Worm (Caenorhabditis elegans) whole organism, L2 larva: Measurements from ENCODE around the gene rpl-10.

Experiments
- C34F6.9 ChIP-seq: fragments of 150-350 bp; optimal IDR thresholded peaks from 2 replicates; lab custom pipeline; 2014; ENCODE audit warnings: missing biosample characterization, missing genetic modification characterization
- F13H6.1 ChIP-seq: sonication (generic microtip); optimal IDR thresholded peaks from 2 replicates; lab custom pipeline; 2016; ENCODE audit warnings: missing genetic modification characterization, missing compliant biosample characterization
- R02D3.7 ChIP-seq: fragments of 150-350 bp; optimal IDR thresholded peaks from 2 replicates; lab custom pipeline; 2014; ENCODE audit warnings: missing biosample characterization, missing genetic modification characterization
- Y55F3AM.14 ChIP-seq: fragments of 200-800 bp; sonication (Bioruptor generic); optimal IDR thresholded peaks from 2 replicates; lab custom pipeline; 2018; ENCODE audit warnings: mild to moderate bottlenecking, missing genetic modification characterization, missing compliant biosample characterization
- ZK546.5 ChIP-seq: sonication (generic microtip); optimal IDR thresholded peaks from 2 replicates; lab custom pipeline; 2017; ENCODE audit warnings: missing biosample characterization, missing genetic modification characterization
- aly-2 ChIP-seq: fragments of 150-350 bp; optimal IDR thresholded peaks from 2 replicates; lab custom pipeline; 2014; ENCODE audit warnings: missing biosample characterization, missing genetic modification characterization
- blmp-1 ChIP-seq: sonication (generic microtip); optimal IDR thresholded peaks from 2 replicates; lab custom pipeline; 2017; ENCODE audit warnings: missing genetic modification characterization, mild to moderate bottlenecking, missing compliant biosample characterization, antibody characterized with exemption, moderate library complexity; ENCODE audit not compliant: insufficient read depth
- ceh-16 ChIP-seq: fragments of 150-350 bp; optimal IDR thresholded peaks from 2 replicates; lab custom pipeline; 2014; ENCODE audit warnings: missing biosample characterization, missing genetic modification characterization
- crh-2 ChIP-seq: sonication (generic microtip); optimal IDR thresholded peaks from 2 replicates; lab custom pipeline; 2017; ENCODE audit warnings: missing biosample characterization, missing genetic modification characterization
- egl-27 ChIP-seq: sonication (generic microtip); optimal IDR thresholded peaks from 3 replicates; lab custom pipeline; 2017; ENCODE audit warnings: missing biosample characterization, missing genetic modification reagents, missing genetic modification characterization
- elt-1 ChIP-seq: fragments of 150-350 bp; optimal IDR thresholded peaks from 2 replicates; lab custom pipeline; 2014; ENCODE audit warnings: missing biosample characterization, missing genetic modification characterization
- fos-1 ChIP-seq: fragments of 150-350 bp; optimal IDR thresholded peaks from 2 replicates; lab custom pipeline; 2014; ENCODE audit warnings: missing biosample characterization, missing genetic modification characterization
- gmeb-1 ChIP-seq: fragments of 150-350 bp; optimal IDR thresholded peaks from 2 replicates; lab custom pipeline; 2014; ENCODE audit warnings: missing biosample characterization, missing genetic modification characterization
- lin-11 ChIP-seq: fragments of 150-350 bp; sonication (generic microtip); optimal IDR thresholded peaks from 2 replicates; lab custom pipeline; 2014; ENCODE audit warnings: missing biosample characterization, missing genetic modification characterization, inconsistent platforms, mixed read lengths
- lin-13 ChIP-seq: fragments of 150-350 bp; optimal IDR thresholded peaks from 2 replicates; lab custom pipeline; 2014; ENCODE audit warnings: missing biosample characterization, missing genetic modification reagents, missing genetic modification characterization
- lsy-2 ChIP-seq, 2 experiments: fragments of 150-350 bp in 1 of 2; sonication (generic microtip) in 1 of 2; optimal IDR thresholded peaks; 2 replicates each; lab custom pipeline; 2014 to 2017; ENCODE audit warnings: missing biosample characterization in 2 of 2, missing genetic modification characterization in 2 of 2
- mab-5 ChIP-seq: fragments of 150-350 bp; optimal IDR thresholded peaks from 2 replicates; lab custom pipeline; 2014; ENCODE audit warnings: missing biosample characterization, missing genetic modification characterization
- mdl-1 ChIP-seq, 2 experiments: fragments of 150-350 bp in 1 of 2; sonication (generic microtip) in 1 of 2; optimal IDR thresholded peaks; 2 replicates each; lab custom pipeline; 2017; ENCODE audit warnings: missing biosample characterization in 2 of 2, missing genetic modification characterization in 2 of 2
- nhr-10 ChIP-seq: sonication (generic microtip); optimal IDR thresholded peaks from 2 replicates; lab custom pipeline; 2017; ENCODE audit warnings: missing biosample characterization, missing genetic modification characterization
- nhr-11 ChIP-seq: fragments of 150-350 bp; optimal IDR thresholded peaks from 2 replicates; lab custom pipeline; 2014; ENCODE audit warnings: missing biosample characterization, missing genetic modification characterization
- nhr-12 ChIP-seq: fragments of 150-350 bp; optimal IDR thresholded peaks from 2 replicates; lab custom pipeline; 2014; ENCODE audit warnings: missing biosample characterization, missing genetic modification characterization
- nhr-129 ChIP-seq: fragments of 150-350 bp; optimal IDR thresholded peaks from 2 replicates; lab custom pipeline; 2014; ENCODE audit warnings: missing biosample characterization, missing genetic modification characterization
- nhr-21 ChIP-seq: fragments of 150-350 bp; optimal IDR thresholded peaks from 2 replicates; lab custom pipeline; 2014; ENCODE audit warnings: missing biosample characterization, missing genetic modification characterization
- nhr-23 ChIP-seq: fragments of 150-350 bp; optimal IDR thresholded peaks from 2 replicates; lab custom pipeline; 2014; ENCODE audit warnings: missing biosample characterization, missing genetic modification reagents, missing genetic modification characterization
- nhr-237 ChIP-seq: fragments of 150-350 bp; optimal IDR thresholded peaks from 2 replicates; lab custom pipeline; 2014; ENCODE audit warnings: missing biosample characterization, missing genetic modification characterization
- nhr-25 ChIP-seq: fragments of 150-350 bp; sonication (generic microtip); optimal IDR thresholded peaks from 3 replicates; lab custom pipeline; 2014; ENCODE audit warnings: missing biosample characterization, missing genetic modification characterization
- nhr-6 ChIP-seq: fragments of 150-350 bp; optimal IDR thresholded peaks from 2 replicates; lab custom pipeline; 2014; ENCODE audit warnings: missing biosample characterization, missing genetic modification characterization
- nhr-77 ChIP-seq: fragments of 150-350 bp; optimal IDR thresholded peaks from 2 replicates; lab custom pipeline; 2014; ENCODE audit warnings: missing biosample characterization, missing genetic modification characterization
- peb-1 ChIP-seq: fragments of 150-350 bp; optimal IDR thresholded peaks from 2 replicates; lab custom pipeline; 2014; ENCODE audit warnings: missing biosample characterization, missing genetic modification characterization
- sem-4 ChIP-seq: fragments of 150-350 bp; optimal IDR thresholded peaks from 2 replicates; lab custom pipeline; 2014; ENCODE audit warnings: missing biosample characterization, missing genetic modification reagents, missing genetic modification characterization
- skn-1 ChIP-seq: sonication (generic microtip); optimal IDR thresholded peaks from 2 replicates; lab custom pipeline; 2017; ENCODE audit warnings: missing biosample characterization, missing genetic modification characterization
- sma-3 ChIP-seq: sonication (generic microtip); optimal IDR thresholded peaks from 2 replicates; lab custom pipeline; 2016; ENCODE audit warnings: missing genetic modification reagents, missing genetic modification characterization, missing compliant biosample characterization
- sma-9 ChIP-seq, 2 experiments: fragments of 150-350 bp in 1 of 2; sonication (generic microtip) in 1 of 2; optimal IDR thresholded peaks; 2 replicates each; lab custom pipeline; 2014 to 2016; ENCODE audit warnings: missing genetic modification characterization in 2 of 2, mild to moderate bottlenecking in 1 of 2, missing biosample characterization in 1 of 2, missing compliant biosample characterization in 1 of 2, missing genetic modification reagents in 1 of 2, moderate library complexity in 1 of 2
- snpc-4 ChIP-seq: fragments of 150-350 bp; optimal IDR thresholded peaks from 2 replicates; lab custom pipeline; 2014; ENCODE audit warnings: missing biosample characterization, missing genetic modification characterization
- unc-39 ChIP-seq: fragments of 150-350 bp; optimal IDR thresholded peaks from 2 replicates; lab custom pipeline; 2014; ENCODE audit warnings: missing biosample characterization, missing genetic modification characterization
- unc-55 ChIP-seq: fragments of 150-350 bp; sonication (generic microtip); optimal IDR thresholded peaks from 3 replicates; lab custom pipeline; 2014; ENCODE audit warnings: missing biosample characterization, missing genetic modification reagents, missing genetic modification characterization
- unc-62 ChIP-seq: fragments of 150-350 bp; optimal IDR thresholded peaks from 2 replicates; lab custom pipeline; 2014; ENCODE audit warnings: missing biosample characterization, missing genetic modification reagents, missing genetic modification characterization
- zag-1 ChIP-seq: fragments of 150-350 bp; optimal IDR thresholded peaks from 2 replicates; lab custom pipeline; 2014; ENCODE audit warnings: missing biosample characterization, missing genetic modification characterization
- ztf-1 ChIP-seq: fragments of 200-800 bp; sonication (Bioruptor generic); conservative IDR thresholded peaks from 2 replicates; pipeline ENCODE4 v1.3.6; 2022; ENCODE audit warnings: missing genetic modification characterization, missing compliant biosample characterization
- ztf-11 ChIP-seq: sonication (generic microtip); optimal IDR thresholded peaks from 2 replicates; lab custom pipeline; 2017; ENCODE audit warnings: missing biosample characterization, missing genetic modification characterization
- ztf-4 ChIP-seq: fragments of 150-350 bp; optimal IDR thresholded peaks from 2 replicates; lab custom pipeline; 2014; ENCODE audit warnings: missing biosample characterization, missing genetic modification characterization

The rpl-10 gene

DNA sequence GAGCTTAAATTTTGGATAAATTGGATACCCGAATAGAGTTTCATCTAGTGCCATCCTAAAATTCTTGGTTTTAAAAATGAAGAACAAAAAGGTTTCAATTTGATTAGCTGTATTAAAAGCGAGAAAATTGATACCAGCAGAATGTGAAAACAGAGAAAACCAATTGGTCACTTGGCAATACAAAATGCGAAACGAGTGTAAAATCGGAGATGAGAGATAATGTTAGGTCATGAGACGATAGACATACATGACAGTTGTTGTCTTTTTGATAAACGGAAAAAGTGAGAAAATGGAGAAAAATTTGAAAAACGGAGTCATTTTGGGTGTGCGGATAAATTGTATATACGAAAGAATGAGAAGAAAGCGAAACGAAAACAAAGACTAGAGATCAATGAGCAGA is 38.7 kb upstream of the rpl-10 start, which contains the start of gene sfxn-5 (continued):
- TF ChIP-seq unc-39 (tag; lab: Kevin White, UChicago) (no peak), sma-3 (no peak), nhr-11 (tag; lab: Kevin White, UChicago) (no peak), unc-62 (GFP tag; lab: Kevin White, UChicago) (no peak), unc-55 (no peak), blmp-1 (tag; lab: Kevin White, UChicago) (peak; percentile 42), nhr-77 (tag; lab: Kevin White, UChicago) (no peak), crh-2 (tag; lab: Kevin White, UChicago) (peak; percentile 10), ztf-4 (tag; lab: Kevin White, UChicago) (no peak), ceh-16 (no peak), F13H6.1 (tag; lab: Kevin White, UChicago) (peak; percentile 33), nhr-237 (tag; lab: Kevin White, UChicago) (no peak), ztf-1 (no peak), R02D3.7 (no peak)

DNA sequence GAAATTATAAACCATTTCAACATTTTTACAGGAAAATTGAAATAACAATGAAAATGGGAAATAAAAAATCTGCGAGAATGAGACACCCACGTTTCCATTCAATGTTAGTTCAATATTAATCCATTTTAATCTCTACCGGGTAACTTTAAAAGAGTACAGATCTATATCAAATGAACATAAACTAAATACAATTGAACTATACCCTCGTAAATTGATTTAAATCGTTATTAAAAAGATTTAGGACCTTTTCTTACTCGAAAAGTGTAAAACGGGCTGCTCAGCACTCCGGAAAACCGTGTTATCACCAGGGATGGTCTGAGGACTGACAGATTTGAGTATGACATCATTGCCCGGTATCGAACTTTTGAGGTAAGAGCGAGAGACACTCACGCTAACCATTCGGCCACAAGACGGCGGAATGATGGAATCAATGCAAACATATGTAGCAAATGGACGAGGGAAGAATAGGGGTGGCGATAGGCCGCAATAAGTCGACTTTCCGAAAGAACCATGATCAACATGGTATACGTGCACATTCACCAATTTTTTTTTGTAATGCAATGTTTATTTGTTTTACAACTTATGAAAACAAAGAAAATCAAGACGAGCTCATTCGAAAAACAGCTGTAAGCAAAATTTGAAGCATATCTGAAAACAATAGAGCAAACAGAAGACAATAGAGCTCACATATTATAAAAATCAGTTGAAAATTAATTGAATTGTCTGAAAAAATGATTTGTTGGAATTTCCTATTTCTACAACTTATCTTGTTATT is 36.6 kb upstream of the rpl-10 start, which contains the start of the genes chst-1 and C41C4.9:
Gene chst-1, minus strand, starts transcription at position 51 of the 775 bp plus-strand sequence.
Gene C41C4.9, plus strand, starts transcription at position 725 of the 775 bp plus-strand sequence.
- TF ChIP-seq crh-2 (tag; lab: Kevin White, UChicago) (peak; percentile 13), nhr-11 (tag; lab: Kevin White, UChicago) (peak; percentile 78), nhr-6 (no peak), Y55F3AM.14 (GFP tag; lab: Kevin White, UChicago) (peak; percentile 72), blmp-1 (tag; lab: Kevin White, UChicago) (peak; percentile 18), nhr-21 (tag; lab: Kevin White, UChicago) (peak; percentile 65), mab-5 (tag; lab: Kevin White, UChicago) (no peak), skn-1 (no peak), gmeb-1 (tag; lab: Kevin White, UChicago) (peak; percentile 60), nhr-129 (peak; percentile 89), fos-1 (tag; lab: Kevin White, UChicago) (peak; percentile 87), snpc-4 (tag; lab: Kevin White, UChicago) (no peak), sma-3 (peak; percentile 74), egl-27 (peak; percentile 64), zag-1 (tag; lab: Kevin White, UChicago) (no peak), aly-2 (no peak), lin-13 (peak; percentile 67), nhr-25 (tag; lab: Kevin White, UChicago) (no peak), sem-4 (tag; lab: Kevin White, UChicago) (peak; percentile 10), ztf-4 (tag; lab: Kevin White, UChicago) (peak; percentile 53), C34F6.9 (tag; lab: Kevin White, UChicago) (peak; percentile 33), nhr-12 (tag; lab: Kevin White, UChicago) (no peak), F13H6.1 (tag; lab: Kevin White, UChicago) (peak; percentile 65), nhr-23 (tag; lab: Kevin White, UChicago) (no peak), ZK546.5 (tag; lab: Kevin White, UChicago) (no peak), elt-1 (tag; lab: Kevin White, UChicago) (no peak), ceh-16 (peak; percentile 14), peb-1 (tag; lab: Kevin White, UChicago) (no peak), lin-11 (peak; percentile 29), lsy-2 (tag; optimal IDR thresholded peaks at IDR 0.05; lab: Kevin White, UChicago) (peak in 1 of 2 experiments; percentile 69), sma-9 (GFP tag; optimal IDR thresholded peaks at IDR 0.05; lab: Kevin White, UChicago) (peak; percentile 82), sma-9 (tag; optimal IDR thresholded peaks at IDR 0.05; lab: Kevin White, UChicago) (no peak), nhr-10 (tag; lab: Kevin White, UChicago) (no peak)

DNA sequence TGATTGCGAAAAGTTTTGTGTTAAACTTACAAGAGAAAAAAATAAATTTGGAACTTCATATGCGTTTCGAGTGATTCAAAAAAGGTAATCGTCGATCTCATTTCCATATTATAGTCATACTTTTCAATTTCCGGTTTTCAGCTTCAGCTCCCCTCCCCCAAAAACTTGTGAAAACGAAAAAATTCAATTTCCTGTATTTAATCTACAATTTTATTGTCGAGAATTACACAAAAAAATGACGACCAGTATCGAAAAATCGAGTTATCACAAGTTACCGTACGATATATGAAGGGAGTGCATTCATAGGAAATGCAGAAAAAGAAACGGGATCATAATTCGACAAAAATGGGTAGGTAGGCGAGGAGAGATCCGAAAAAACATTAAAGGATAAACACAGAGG is 31.6 kb upstream of the rpl-10 start, which contains the start of gene lron-4:
Gene lron-4, minus strand, starts transcription at position 101 of the 400 bp plus-strand sequence.
- TF ChIP-seq nhr-11 (tag; lab: Kevin White, UChicago) (no peak), aly-2 (no peak), ztf-11 (tag; lab: Kevin White, UChicago) (no peak), nhr-237 (tag; lab: Kevin White, UChicago) (no peak), mdl-1 (tag; optimal IDR thresholded peaks at IDR 0.05; lab: Kevin White, UChicago) (no peak), egl-27 (no peak)
